Fruit fly (Drosophila melanogaster): Measurements from ENCODE around the gene cpx.

dm6 chr3R:4284376-4284953 lies 4.4 kb downstream of the cpx start:
- no peak for TF ChIP-seq CG8478 (optimal IDR thresholded peaks at IDR 0.05)
- TF ChIP-seq CTCF (optimal IDR thresholded peaks at IDR 0.05): no peak
